Fruit fly (Drosophila melanogaster): ENCODE measurements around the gene CG31446.

CG31446 gene

DNA sequence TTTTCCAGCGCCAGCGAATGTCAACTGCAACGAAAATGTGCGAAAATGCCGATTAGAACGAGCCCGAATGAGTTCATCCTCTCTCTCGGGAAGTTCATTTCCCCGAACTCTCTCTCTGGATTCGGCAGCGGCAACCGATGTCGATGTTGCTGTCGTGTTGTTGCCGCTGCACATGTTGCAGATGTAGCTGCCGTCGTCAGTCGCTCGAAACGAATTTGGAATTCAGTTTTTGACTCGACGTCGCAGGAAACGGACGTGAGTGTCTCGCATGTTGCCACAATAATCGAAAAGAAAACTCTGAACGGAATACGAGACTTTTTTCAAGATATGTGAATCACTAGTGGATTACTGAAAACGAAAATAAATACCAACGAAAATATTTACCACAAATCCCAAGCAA is 26.9 kb upstream of the CG31446 start, which contains the start of gene pxb (continued):
- TF ChIP-seq repo (GFP tag; optimal IDR thresholded peaks at IDR 0.05) (no peak), ems (GFP tag; optimal IDR thresholded peaks at IDR 0.05) (no peak), pita (GFP tag; optimal IDR thresholded peaks at IDR 0.05) (no peak), Hr78 (GFP tag; optimal IDR thresholded peaks at IDR 0.05) (no peak), CG42726 (GFP tag; IDR thresholded peaks at IDR 0.05; ENCODE audit: partially characterized antibody) (0 out of 2 replicates have a peak, but pooled peaks have one; percentile 23), CG10321 (GFP tag; IDR thresholded peaks at IDR 0.05) (no peak), CG5953 (GFP tag; IDR thresholded peaks at IDR 0.05) (no peak), CG15696 (tag; optimal IDR thresholded peaks at IDR 0.05) (no peak), CG5245 (GFP tag; optimal IDR thresholded peaks at IDR 0.05) (no peak), ato (GFP tag; IDR thresholded peaks at IDR 0.05; ENCODE audit: partially characterized antibody) (peak; percentile 43; the same call in 1 of the 2 replicates), Lpt (GFP tag; optimal IDR thresholded peaks at IDR 0.05) (no peak), trem (tag; optimal IDR thresholded peaks at IDR 0.05) (peak; percentile 10), ara (GFP tag; IDR thresholded peaks at IDR 0.05) (0 out of 2 replicates have a peak, but pooled peaks have one; percentile 30), CG15601 (tag; optimal IDR thresholded peaks at IDR 0.05) (peak; percentile 21), PHDP (tag; optimal IDR thresholded peaks at IDR 0.05) (peak; percentile 7), CG2129 (GFP tag; IDR thresholded peaks at IDR 0.05; ENCODE audit: partially characterized antibody) (no peak), CG14441 (GFP tag; IDR thresholded peaks at IDR 0.05) (no peak), z (GFP tag; IDR thresholded peaks at IDR 0.05) (peak; percentile 80), CG12769 (tag; optimal IDR thresholded peaks at IDR 0.05) (peak; percentile 30), zfh1 (GFP tag; IDR thresholded peaks at IDR 0.05) (peak; percentile 52; the same call in 2 of the 3 replicates), Kr (GFP tag; optimal IDR thresholded peaks at IDR 0.05) (peak; percentile 42), CG1602 (GFP tag; optimal IDR thresholded peaks at IDR 0.05) (no peak), gce (GFP tag; IDR thresholded peaks at IDR 0.05) (no peak), CG10366 (GFP tag; IDR thresholded peaks at IDR 0.05) (no peak), CG1603 (tag; optimal IDR thresholded peaks at IDR 0.05) (peak; percentile 30), CG12071 (GFP tag; optimal IDR thresholded peaks at IDR 0.05) (peak; percentile 26), CG7839 (tag; optimal IDR thresholded peaks at IDR 0.05) (no peak), sr (GFP tag; IDR thresholded peaks at IDR 0.05) (peak; percentile 16; the same call in 1 of the 3 replicates), ranshi (GFP tag; IDR thresholded peaks at IDR 0.05) (no peak), CG4820 (GFP tag; optimal IDR thresholded peaks at IDR 0.05) (no peak), CG2199 (GFP tag; IDR thresholded peaks at IDR 0.05) (peak; percentile 98), btn (GFP tag; optimal IDR thresholded peaks at IDR 0.05) (no peak), CG4404 (GFP tag; IDR thresholded peaks at IDR 0.05) (no peak), cad (GFP tag; optimal IDR thresholded peaks at IDR 0.05) (no peak), CG9609 (GFP tag; optimal IDR thresholded peaks at IDR 0.05) (no peak), tup (GFP tag; optimal IDR thresholded peaks at IDR 0.05) (no peak), CG12236 (GFP tag; optimal IDR thresholded peaks at IDR 0.05) (no peak), CG9727 (GFP tag; optimal IDR thresholded peaks at IDR 0.05) (no peak), Scr (GFP tag; IDR thresholded peaks at IDR 0.05; ENCODE audit: partially characterized antibody) (0 out of 2 replicates have a peak, but pooled peaks have one; percentile 26), B-H2 (GFP tag; optimal IDR thresholded peaks at IDR 0.05) (no peak), br (optimal IDR thresholded peaks at IDR 0.05) (no peak), CG2120 (GFP tag; optimal IDR thresholded peaks at IDR 0.05) (no peak), dati (GFP tag; IDR thresholded peaks at IDR 0.05) (no peak), yki (optimal IDR thresholded peaks at IDR 0.05) (no peak), Bgb (GFP tag; IDR thresholded peaks at IDR 0.05; ENCODE audit: partially characterized antibody) (peak; percentile 60), CG30403 (GFP tag; optimal IDR thresholded peaks at IDR 0.05) (no peak), Stat92E (GFP tag; optimal IDR thresholded peaks at IDR 0.05) (peak in 1 of 3 experiments; percentile 48), en (GFP tag; optimal IDR thresholded peaks at IDR 0.05) (no peak), Lhr (GFP tag; optimal IDR thresholded peaks at IDR 0.05) (no peak), CkIIα-i1 (GFP tag; IDR thresholded peaks at IDR 0.05) (no peak), CoRest (tag; optimal IDR thresholded peaks at IDR 0.05) (peak; percentile 1), sisA (GFP tag; IDR thresholded peaks at IDR 0.05) (no peak)

All from whole organism, embryonic.